Fruit fly (Drosophila melanogaster) whole organism, wandering third instar larva: Measurements from ENCODE around the gene Cdc5.
A peak's percentile ranks its signal among the peaks of the same experiment; 100 is the strongest.

Experiments
- Abd-B ChIP-seq: fragments of >200 bp; optimal IDR thresholded peaks from 2 replicates; lab custom pipeline; 2017; ENCODE audit warnings: missing biosample characterization, missing genetic modification characterization
- CG32264 ChIP-seq: fragments of 200-800 bp; sonication (Bioruptor generic); optimal IDR thresholded peaks from 2 replicates; lab custom pipeline; 2016; ENCODE audit warnings: missing biosample characterization, missing genetic modification characterization
- CG9705 ChIP-seq: fragments of 200-800 bp; sonication (Bioruptor generic); optimal IDR thresholded peaks from 2 replicates; lab custom pipeline; 2018; ENCODE audit warnings: missing biosample characterization, mild to moderate bottlenecking, missing genetic modification characterization
- CrebA ChIP-seq: fragments of 200-800 bp; sonication (Bioruptor generic); optimal IDR thresholded peaks from 2 replicates; lab custom pipeline; 2016; ENCODE audit warnings: missing biosample characterization, mild to moderate bottlenecking, missing genetic modification characterization, borderline replicate concordance
- Dfd ChIP-seq: fragments of >200 bp; optimal IDR thresholded peaks from 2 replicates; lab custom pipeline; 2017; ENCODE audit warnings: missing biosample characterization, missing genetic modification characterization
- Dif ChIP-seq: fragments of 200-275, 200-300 bp; sonication (Bioruptor generic); optimal IDR thresholded peaks from 2 replicates; lab custom pipeline; 2018; ENCODE audit warnings: missing biosample characterization, missing genetic modification characterization; ENCODE audit not compliant: partially characterized antibody
- GATAd ChIP-seq: sonication (Bioruptor generic); optimal IDR thresholded peaks from 2 replicates; lab custom pipeline; 2016; ENCODE audit warnings: missing biosample characterization, missing genetic modification characterization
- HLH106 ChIP-seq: fragments of 200-800 bp; optimal IDR thresholded peaks from 3 replicates; lab custom pipeline; 2019; ENCODE audit warnings: missing biosample characterization, mild to moderate bottlenecking, missing genetic modification characterization, moderate library complexity
- Hnf4 ChIP-seq: fragments of 200-800 bp; sonication (Bioruptor generic); optimal IDR thresholded peaks from 2 replicates; lab custom pipeline; 2016; ENCODE audit warnings: missing biosample characterization, mild to moderate bottlenecking, missing genetic modification characterization
- Hr78 ChIP-seq: fragments of >200 bp; optimal IDR thresholded peaks from 2 replicates; lab custom pipeline; 2017; ENCODE audit warnings: missing biosample characterization, missing genetic modification characterization
- Hr83 ChIP-seq: fragments of 200-300 bp; sonication (Bioruptor generic); optimal IDR thresholded peaks from 2 replicates; lab custom pipeline; 2016; ENCODE audit warnings: missing biosample characterization, mild to moderate bottlenecking, missing genetic modification characterization, moderate library complexity; ENCODE audit not compliant: poor library complexity, severe bottlenecking
- Jra ChIP-seq: sonication (Bioruptor generic); optimal IDR thresholded peaks from 2 replicates; lab custom pipeline; 2016; ENCODE audit warnings: missing biosample characterization, missing genetic modification characterization
- Mio ChIP-seq: sonication (Bioruptor generic); optimal IDR thresholded peaks from 2 replicates; lab custom pipeline; 2016; ENCODE audit warnings: missing biosample characterization, missing genetic modification characterization
- Myc ChIP-seq: fragments of >200 bp; optimal IDR thresholded peaks from 2 replicates; lab custom pipeline; 2017
- N ChIP-seq: fragments of >200 bp; optimal IDR thresholded peaks from 2 replicates; lab custom pipeline; 2018; ENCODE audit warnings: missing biosample characterization, missing external identifiers, missing genetic modification characterization
- OdsH ChIP-seq: fragments of 200-800 bp; sonication (Bioruptor generic); optimal IDR thresholded peaks from 2 replicates; lab custom pipeline; 2016; ENCODE audit warnings: missing biosample characterization, mild to moderate bottlenecking, missing genetic modification characterization
- Rel ChIP-seq, 2 experiments: fragments of 200-800 bp; sonication (Bioruptor generic) in 1 of 2; optimal IDR thresholded peaks; 2 replicates in 1 of 2; 3 replicates in 1 of 2; lab custom pipeline; 2016 to 2019; ENCODE audit warnings: mild to moderate bottlenecking in 2 of 2, missing biosample characterization in 2 of 2, missing genetic modification characterization in 2 of 2, moderate library complexity in 1 of 2
- Sp1 ChIP-seq: fragments of 200-800 bp; sonication (Bioruptor generic); optimal IDR thresholded peaks from 3 replicates; lab custom pipeline; 2019; ENCODE audit warnings: missing biosample characterization, mild to moderate bottlenecking, missing genetic modification characterization, moderate library complexity
- Vsx2 ChIP-seq: fragments of 200-300, 225-300 bp; sonication (Bioruptor generic); optimal IDR thresholded peaks from 2 replicates; lab custom pipeline; 2018; ENCODE audit warnings: missing biosample characterization, missing genetic modification characterization; ENCODE audit not compliant: partially characterized antibody
- dl ChIP-seq, 2 experiments: fragments of 175-275, 200-275 bp in 1 of 2; fragments of 200-275 bp in 1 of 2; sonication (Bioruptor generic); optimal IDR thresholded peaks; lab custom pipeline; 2018; ENCODE audit warnings: mild to moderate bottlenecking in 2 of 2, missing biosample characterization in 2 of 2, missing genetic modification characterization in 2 of 2, moderate library complexity in 2 of 2; ENCODE audit not compliant: partially characterized antibody in 2 of 2, insufficient read depth in 1 of 2
- dsf ChIP-seq: sonication (Bioruptor generic); optimal IDR thresholded peaks from 2 replicates; lab custom pipeline; 2016; ENCODE audit warnings: missing biosample characterization, missing genetic modification characterization, borderline replicate concordance
- foxo ChIP-seq, 2 experiments: fragments of 200-800 bp; sonication (Bioruptor generic); optimal IDR thresholded peaks; 2 replicates in 1 of 2; 3 replicates in 1 of 2; lab custom pipeline; 2016 to 2017; ENCODE audit warnings: missing biosample characterization in 2 of 2, missing genetic modification characterization in 2 of 2
- fru ChIP-seq: fragments of 200-800 bp; sonication (Bioruptor generic); optimal IDR thresholded peaks from 3 replicates; lab custom pipeline; 2016; ENCODE audit warnings: missing biosample characterization, mild to moderate bottlenecking, missing genetic modification characterization
- h ChIP-seq: fragments of 200-800 bp; sonication (Bioruptor generic); optimal IDR thresholded peaks from 3 replicates; lab custom pipeline; 2016; ENCODE audit warnings: missing biosample characterization, mild to moderate bottlenecking, missing genetic modification characterization
- psq ChIP-seq: fragments of 200-800 bp; sonication (Bioruptor generic); optimal IDR thresholded peaks from 3 replicates; lab custom pipeline; 2017; ENCODE audit warnings: missing biosample characterization, mild to moderate bottlenecking, missing genetic modification characterization, moderate library complexity
- rgr ChIP-seq: fragments of 200-800 bp; sonication (Bioruptor generic); optimal IDR thresholded peaks from 3 replicates; lab custom pipeline; 2016; ENCODE audit warnings: missing biosample characterization, mild to moderate bottlenecking, missing genetic modification characterization
- sage ChIP-seq: fragments of 200-800 bp; sonication (Bioruptor generic); optimal IDR thresholded peaks from 2 replicates; lab custom pipeline; 2016; ENCODE audit warnings: missing biosample characterization, mild to moderate bottlenecking, missing genetic modification characterization
- sv ChIP-seq: fragments of 200-800 bp; sonication (Bioruptor generic); optimal IDR thresholded peaks from 3 replicates; lab custom pipeline; 2016; ENCODE audit warnings: missing biosample characterization, missing genetic modification characterization
- tai ChIP-seq: sonication (Bioruptor generic); optimal IDR thresholded peaks from 2 replicates; lab custom pipeline; 2016; ENCODE audit warnings: missing biosample characterization, missing genetic modification characterization
- usp ChIP-seq: fragments of >200 bp; optimal IDR thresholded peaks from 2 replicates; lab custom pipeline; 2017; ENCODE audit warnings: missing biosample characterization, missing genetic modification characterization
- woc ChIP-seq: sonication (Bioruptor generic); optimal IDR thresholded peaks from 2 replicates; lab custom pipeline; 2016; ENCODE audit warnings: missing biosample characterization, mild to moderate bottlenecking, missing genetic modification characterization

Cdc5 gene

dm6 chr3L:341052-341852 lies 19.9 kb downstream of the Cdc5 start:
- TF ChIP-seq CG9705: no peak
- no peak for TF ChIP-seq Rel (GFP tag; optimal IDR thresholded peaks at IDR 0.05; lab: Kevin White, UChicago)
- TF ChIP-seq Rel (tag; optimal IDR thresholded peaks at IDR 0.05; lab: Kevin White, UChicago): peak; percentile 92
- TF ChIP-seq usp (GFP tag; lab: Kevin White, UChicago): no peak
- no peak for TF ChIP-seq Dfd
- no peak for TF ChIP-seq CG32264 (GFP tag; lab: Kevin White, UChicago)
- TF ChIP-seq foxo (GFP tag; optimal IDR thresholded peaks at IDR 0.05; lab: Kevin White, UChicago): no peak
- TF ChIP-seq psq: no peak
- peak; percentile 13 for TF ChIP-seq Sp1
- no peak for TF ChIP-seq Mio (GFP tag; lab: Kevin White, UChicago)
- TF ChIP-seq OdsH (GFP tag; lab: Kevin White, UChicago): no peak
- peak; percentile 7 for TF ChIP-seq Hr83
- no peak for TF ChIP-seq Hr78 (GFP tag; lab: Kevin White, UChicago)
- TF ChIP-seq sv (GFP tag; lab: Kevin White, UChicago): no peak
- no peak for TF ChIP-seq rgr (GFP tag; lab: Kevin White, UChicago)
- TF ChIP-seq tai (GFP tag; lab: Kevin White, UChicago): no peak
- TF ChIP-seq Dif (GFP tag; lab: Kevin White, UChicago): no peak
- peak; percentile 31 for TF ChIP-seq h (GFP tag; lab: Kevin White, UChicago)
- TF ChIP-seq, all 38 proteins: peak for 4

- TF ChIP-seq CG32264 (GFP tag; lab: Kevin White, UChicago) (no peak), Abd-B (GFP tag; lab: Kevin White, UChicago) (no peak), CrebA (GFP tag; lab: Kevin White, UChicago) (no peak)
- TF ChIP-seq, all 38 proteins: peak for 0
Measured at dm6 chr3L:340569-340968, 20.6 kb downstream of the Cdc5 start.

DNA sequence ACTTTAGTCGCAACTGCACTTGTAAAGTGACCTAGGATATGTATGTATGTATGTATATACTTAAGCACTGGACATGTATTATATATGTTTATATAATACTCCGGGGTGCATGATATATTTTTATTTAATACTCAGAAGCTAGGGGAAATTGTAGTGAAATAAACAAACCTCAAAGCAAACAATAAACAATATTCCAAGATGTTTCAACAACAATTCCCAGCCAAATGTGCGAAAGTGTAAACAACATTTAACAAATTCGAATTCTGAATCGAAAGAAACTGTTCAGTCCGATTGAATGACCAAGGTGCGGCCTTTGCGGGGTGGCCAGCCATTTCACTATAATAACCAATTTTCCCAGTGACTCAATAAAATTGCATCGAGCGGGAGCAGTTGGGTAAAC lies 21.1 kb downstream of the Cdc5 start:
- TF ChIP-seq h (GFP tag; lab: Kevin White, UChicago) (no peak), Dif (GFP tag; lab: Kevin White, UChicago) (no peak), dsf (GFP tag; lab: Kevin White, UChicago) (no peak), Myc (lab: Kevin White, UChicago) (no peak), sage (no peak), fru (GFP tag; lab: Kevin White, UChicago) (no peak), woc (GFP tag; lab: Kevin White, UChicago) (no peak), GATAd (no peak), Hr83 (no peak), Mio (GFP tag; lab: Kevin White, UChicago) (no peak), sv (GFP tag; lab: Kevin White, UChicago) (no peak), Jra (GFP tag; lab: Kevin White, UChicago) (no peak), Hr78 (GFP tag; lab: Kevin White, UChicago) (no peak), Dfd (no peak), CrebA (GFP tag; lab: Kevin White, UChicago) (no peak), Hnf4 (no peak)

dm6 chr3L:339072-339471 lies 22.1 kb downstream of the Cdc5 start:
- TF ChIP-seq HLH106 (tag; lab: Kevin White, UChicago) (peak; percentile 15), Sp1 (peak; percentile 18), N (GFP tag; lab: Kevin White, UChicago) (no peak), h (GFP tag; lab: Kevin White, UChicago) (peak; percentile 15), Vsx2 (GFP tag; lab: Kevin White, UChicago) (no peak), Hnf4 (peak; percentile 14), Rel (GFP tag; optimal IDR thresholded peaks at IDR 0.05; lab: Kevin White, UChicago) (no peak), Rel (tag; optimal IDR thresholded peaks at IDR 0.05; lab: Kevin White, UChicago) (peak; percentile 6), foxo (GFP tag; optimal IDR thresholded peaks at IDR 0.05; lab: Kevin White, UChicago) (peak in 1 of 2 experiments; percentile 24)
- TF ChIP-seq, all 38 proteins: peak for 6

dm6 chr3L:338116-338515 lies 23.1 kb downstream of the Cdc5 start:
- TF ChIP-seq Dif (GFP tag; lab: Kevin White, UChicago): no peak
- TF ChIP-seq fru (GFP tag; lab: Kevin White, UChicago): no peak
- TF ChIP-seq Myc (lab: Kevin White, UChicago): no peak
- TF ChIP-seq Hr78 (GFP tag; lab: Kevin White, UChicago): no peak
- no peak for TF ChIP-seq Vsx2 (GFP tag; lab: Kevin White, UChicago)
- TF ChIP-seq dsf (GFP tag; lab: Kevin White, UChicago): no peak
- no peak for TF ChIP-seq Hr83
- no peak for TF ChIP-seq Rel (GFP tag; optimal IDR thresholded peaks at IDR 0.05; lab: Kevin White, UChicago)
- peak; percentile 17 for TF ChIP-seq Rel (tag; optimal IDR thresholded peaks at IDR 0.05; lab: Kevin White, UChicago)
- no peak for TF ChIP-seq dl (GFP tag; optimal IDR thresholded peaks at IDR 0.05; lab: Kevin White, UChicago; ENCODE audit: insufficient read depth in 1 of 2, partially characterized antibody in 2 of 2)
